Worm (Caenorhabditis elegans): Measurements from ENCODE around the gene clec-65.

DNA sequence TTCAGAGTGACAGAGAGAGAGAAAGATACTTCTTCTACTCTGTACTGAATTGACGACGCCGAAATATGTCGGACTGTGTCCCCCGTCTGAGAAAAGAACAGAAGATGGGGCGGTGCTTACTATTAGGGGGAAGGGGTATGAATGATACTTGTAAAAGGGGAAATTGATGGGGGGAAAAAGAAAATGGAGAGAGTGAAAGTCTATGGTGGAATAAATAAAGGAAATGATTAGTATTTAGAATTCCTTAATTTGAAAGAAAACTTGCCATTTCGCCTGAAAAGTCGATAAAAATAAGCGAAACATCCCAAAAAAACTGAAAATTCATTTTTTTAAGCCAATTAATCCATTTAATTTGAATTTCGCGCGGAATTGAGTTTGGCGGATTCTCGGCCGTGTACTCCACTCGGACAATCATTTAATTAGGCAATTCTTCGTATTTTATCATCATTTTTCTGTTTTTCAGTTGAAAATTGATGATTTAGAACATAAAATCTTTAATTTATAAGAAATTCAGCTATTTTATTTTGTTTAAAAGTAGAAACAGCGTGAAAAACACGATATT lies 13.5 kb downstream of the clec-65 start, which contains the start of gene F35C5.12:
- TF ChIP-seq rnt-1 (tag; optimal IDR thresholded peaks at IDR 0.05) = peak; percentile 92
- TF ChIP-seq dpl-1 (GFP tag; optimal IDR thresholded peaks at IDR 0.05) = peak; percentile 87 to 92 (median 90)

Data from whole organism, L1 larva.